Fruit fly (Drosophila melanogaster) whole organism, wandering third instar larva: Measurements from ENCODE around the gene Bx.

Source experiments
- Abd-B ChIP-seq: fragments of >200 bp; optimal IDR thresholded peaks from 2 replicates; lab custom pipeline; 2017; ENCODE audit warnings: missing biosample characterization, missing genetic modification characterization
- CG9705 ChIP-seq: fragments of 200-800 bp; sonication (Bioruptor generic); optimal IDR thresholded peaks from 2 replicates; lab custom pipeline; 2018; ENCODE audit warnings: missing biosample characterization, mild to moderate bottlenecking, missing genetic modification characterization
- CrebA ChIP-seq: fragments of 200-800 bp; sonication (Bioruptor generic); optimal IDR thresholded peaks from 2 replicates; lab custom pipeline; 2016; ENCODE audit warnings: missing biosample characterization, mild to moderate bottlenecking, missing genetic modification characterization, borderline replicate concordance
- Dfd ChIP-seq: fragments of >200 bp; optimal IDR thresholded peaks from 2 replicates; lab custom pipeline; 2017; ENCODE audit warnings: missing biosample characterization, missing genetic modification characterization
- Dif ChIP-seq: fragments of 200-275, 200-300 bp; sonication (Bioruptor generic); optimal IDR thresholded peaks from 2 replicates; lab custom pipeline; 2018; ENCODE audit warnings: missing biosample characterization, missing genetic modification characterization; ENCODE audit not compliant: partially characterized antibody
- GATAd ChIP-seq: sonication (Bioruptor generic); optimal IDR thresholded peaks from 2 replicates; lab custom pipeline; 2016; ENCODE audit warnings: missing biosample characterization, missing genetic modification characterization
- HLH106 ChIP-seq: fragments of 200-800 bp; optimal IDR thresholded peaks from 3 replicates; lab custom pipeline; 2019; ENCODE audit warnings: missing biosample characterization, mild to moderate bottlenecking, missing genetic modification characterization, moderate library complexity
- Hnf4 ChIP-seq: fragments of 200-800 bp; sonication (Bioruptor generic); optimal IDR thresholded peaks from 2 replicates; lab custom pipeline; 2016; ENCODE audit warnings: missing biosample characterization, mild to moderate bottlenecking, missing genetic modification characterization
- Hr78 ChIP-seq: fragments of >200 bp; optimal IDR thresholded peaks from 2 replicates; lab custom pipeline; 2017; ENCODE audit warnings: missing biosample characterization, missing genetic modification characterization
- Hr83 ChIP-seq: fragments of 200-300 bp; sonication (Bioruptor generic); optimal IDR thresholded peaks from 2 replicates; lab custom pipeline; 2016; ENCODE audit warnings: missing biosample characterization, mild to moderate bottlenecking, missing genetic modification characterization, moderate library complexity; ENCODE audit not compliant: poor library complexity, severe bottlenecking
- Jra ChIP-seq: sonication (Bioruptor generic); optimal IDR thresholded peaks from 2 replicates; lab custom pipeline; 2016; ENCODE audit warnings: missing biosample characterization, missing genetic modification characterization
- Myc ChIP-seq: fragments of >200 bp; optimal IDR thresholded peaks from 2 replicates; lab custom pipeline; 2017
- N ChIP-seq: fragments of >200 bp; optimal IDR thresholded peaks from 2 replicates; lab custom pipeline; 2018; ENCODE audit warnings: missing biosample characterization, missing external identifiers, missing genetic modification characterization
- OdsH ChIP-seq: fragments of 200-800 bp; sonication (Bioruptor generic); optimal IDR thresholded peaks from 2 replicates; lab custom pipeline; 2016; ENCODE audit warnings: missing biosample characterization, mild to moderate bottlenecking, missing genetic modification characterization
- Rel ChIP-seq, 2 experiments: fragments of 200-800 bp; sonication (Bioruptor generic) in 1 of 2; optimal IDR thresholded peaks; 2 replicates in 1 of 2; 3 replicates in 1 of 2; lab custom pipeline; 2016 to 2019; ENCODE audit warnings: mild to moderate bottlenecking in 2 of 2, missing biosample characterization in 2 of 2, missing genetic modification characterization in 2 of 2, moderate library complexity in 1 of 2
- Sp1 ChIP-seq: fragments of 200-800 bp; sonication (Bioruptor generic); optimal IDR thresholded peaks from 3 replicates; lab custom pipeline; 2019; ENCODE audit warnings: missing biosample characterization, mild to moderate bottlenecking, missing genetic modification characterization, moderate library complexity
- Vsx2 ChIP-seq: fragments of 200-300, 225-300 bp; sonication (Bioruptor generic); optimal IDR thresholded peaks from 2 replicates; lab custom pipeline; 2018; ENCODE audit warnings: missing biosample characterization, missing genetic modification characterization; ENCODE audit not compliant: partially characterized antibody
- br ChIP-seq: fragments of 200-800 bp; sonication (Bioruptor generic); optimal IDR thresholded peaks from 2 replicates; lab custom pipeline; 2016; ENCODE audit warnings: missing biosample characterization, missing genetic modification characterization
- brk ChIP-seq: fragments of 200-800 bp; sonication (Bioruptor generic); optimal IDR thresholded peaks from 2 replicates; lab custom pipeline; 2016; ENCODE audit warnings: missing biosample characterization, mild to moderate bottlenecking, missing genetic modification characterization
- dl ChIP-seq, 2 experiments: fragments of 175-275, 200-275 bp in 1 of 2; fragments of 200-275 bp in 1 of 2; sonication (Bioruptor generic); optimal IDR thresholded peaks; lab custom pipeline; 2018; ENCODE audit warnings: mild to moderate bottlenecking in 2 of 2, missing biosample characterization in 2 of 2, missing genetic modification characterization in 2 of 2, moderate library complexity in 2 of 2; ENCODE audit not compliant: partially characterized antibody in 2 of 2, insufficient read depth in 1 of 2
- dmrt93B ChIP-seq: fragments of 200-800 bp; sonication (Bioruptor generic); optimal IDR thresholded peaks from 2 replicates; lab custom pipeline; 2018; ENCODE audit warnings: missing biosample characterization, mild to moderate bottlenecking, missing genetic modification characterization
- dsf ChIP-seq: sonication (Bioruptor generic); optimal IDR thresholded peaks from 2 replicates; lab custom pipeline; 2016; ENCODE audit warnings: missing biosample characterization, missing genetic modification characterization, borderline replicate concordance
- ey ChIP-seq: fragments of 200-800 bp; sonication (Bioruptor generic); optimal IDR thresholded peaks from 2 replicates; lab custom pipeline; 2016; ENCODE audit warnings: missing biosample characterization, missing genetic modification characterization
- foxo ChIP-seq, 2 experiments: fragments of 200-800 bp; sonication (Bioruptor generic); optimal IDR thresholded peaks; 2 replicates in 1 of 2; 3 replicates in 1 of 2; lab custom pipeline; 2016 to 2017; ENCODE audit warnings: missing biosample characterization in 2 of 2, missing genetic modification characterization in 2 of 2
- fru ChIP-seq: fragments of 200-800 bp; sonication (Bioruptor generic); optimal IDR thresholded peaks from 3 replicates; lab custom pipeline; 2016; ENCODE audit warnings: missing biosample characterization, mild to moderate bottlenecking, missing genetic modification characterization
- h ChIP-seq: fragments of 200-800 bp; sonication (Bioruptor generic); optimal IDR thresholded peaks from 3 replicates; lab custom pipeline; 2016; ENCODE audit warnings: missing biosample characterization, mild to moderate bottlenecking, missing genetic modification characterization
- lola ChIP-seq: fragments of >200 bp; optimal IDR thresholded peaks from 2 replicates; lab custom pipeline; 2017; ENCODE audit warnings: missing biosample characterization, missing genetic modification characterization
- pan ChIP-seq: fragments of >200 bp; optimal IDR thresholded peaks from 2 replicates; lab custom pipeline; 2017
- psq ChIP-seq: fragments of 200-800 bp; sonication (Bioruptor generic); optimal IDR thresholded peaks from 3 replicates; lab custom pipeline; 2017; ENCODE audit warnings: missing biosample characterization, mild to moderate bottlenecking, missing genetic modification characterization, moderate library complexity
- rgr ChIP-seq: fragments of 200-800 bp; sonication (Bioruptor generic); optimal IDR thresholded peaks from 3 replicates; lab custom pipeline; 2016; ENCODE audit warnings: missing biosample characterization, mild to moderate bottlenecking, missing genetic modification characterization
- sage ChIP-seq: fragments of 200-800 bp; sonication (Bioruptor generic); optimal IDR thresholded peaks from 2 replicates; lab custom pipeline; 2016; ENCODE audit warnings: missing biosample characterization, mild to moderate bottlenecking, missing genetic modification characterization
- tai ChIP-seq: sonication (Bioruptor generic); optimal IDR thresholded peaks from 2 replicates; lab custom pipeline; 2016; ENCODE audit warnings: missing biosample characterization, missing genetic modification characterization
- usp ChIP-seq: fragments of >200 bp; optimal IDR thresholded peaks from 2 replicates; lab custom pipeline; 2017; ENCODE audit warnings: missing biosample characterization, missing genetic modification characterization
- woc ChIP-seq: sonication (Bioruptor generic); optimal IDR thresholded peaks from 2 replicates; lab custom pipeline; 2016; ENCODE audit warnings: missing biosample characterization, mild to moderate bottlenecking, missing genetic modification characterization

Bx gene

DNA sequence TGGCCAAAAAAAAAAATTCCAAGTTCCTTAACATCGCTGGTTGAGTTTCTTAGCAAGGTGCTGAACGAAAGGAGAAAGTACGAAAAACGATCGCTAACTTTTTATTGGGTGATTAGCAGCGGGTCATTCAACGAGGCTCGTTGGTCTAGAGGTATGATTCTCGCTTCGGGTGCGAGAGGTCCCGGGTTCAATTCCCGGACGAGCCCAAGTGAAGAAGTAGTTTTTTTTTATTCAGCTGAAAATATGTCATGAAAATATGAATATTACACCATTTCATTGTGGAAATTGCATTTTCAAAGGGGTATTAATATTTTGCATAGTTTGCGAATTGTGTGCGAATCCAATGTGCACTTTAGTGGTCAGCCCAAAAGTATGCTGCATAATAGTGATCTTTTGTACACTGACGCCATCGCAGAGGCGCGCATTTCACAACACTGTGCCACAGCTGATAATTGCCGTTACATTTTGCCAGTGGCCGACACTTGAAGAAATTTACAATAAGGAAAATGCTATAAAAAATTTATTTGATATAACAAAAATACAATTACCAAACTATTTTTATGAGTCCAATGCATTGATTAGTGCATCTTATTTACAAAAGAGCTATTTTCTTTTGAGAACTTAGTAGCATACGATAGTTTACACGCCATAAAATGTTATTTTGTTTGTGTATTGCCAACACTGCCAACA is 50.5 kb downstream of the Bx start:
- no peak for TF ChIP-seq Sp1 (GFP tag; lab: Kevin White, UChicago)
- no peak for TF ChIP-seq pan (lab: Kevin White, UChicago)
- TF ChIP-seq Dif = no peak
- TF ChIP-seq psq (GFP tag; lab: Kevin White, UChicago) = no peak
- no peak for TF ChIP-seq Jra (GFP tag; lab: Kevin White, UChicago)
- TF ChIP-seq br = no peak
- TF ChIP-seq Hnf4 (GFP tag; lab: Kevin White, UChicago) = peak; percentile 37
- TF ChIP-seq rgr (GFP tag; lab: Kevin White, UChicago) = no peak
- no peak for TF ChIP-seq N (GFP tag; lab: Kevin White, UChicago)
- TF ChIP-seq tai (GFP tag; lab: Kevin White, UChicago) = no peak
- no peak for TF ChIP-seq Dfd
- TF ChIP-seq Myc (lab: Kevin White, UChicago) = peak; percentile 27
- no peak for TF ChIP-seq Abd-B (GFP tag; lab: Kevin White, UChicago)
- no peak for TF ChIP-seq ey
- no peak for TF ChIP-seq Hr83 (GFP tag; lab: Kevin White, UChicago)
- no peak for TF ChIP-seq HLH106 (tag; lab: Kevin White, UChicago)
- peak; percentile 1 for TF ChIP-seq woc (GFP tag; lab: Kevin White, UChicago)
- no peak for TF ChIP-seq Hr78
- no peak for TF ChIP-seq CG9705 (GFP tag; lab: Kevin White, UChicago)
- no peak for TF ChIP-seq dmrt93B (GFP tag; lab: Kevin White, UChicago)
- TF ChIP-seq Vsx2 (GFP tag; lab: Kevin White, UChicago) = no peak
- TF ChIP-seq brk (GFP tag; lab: Kevin White, UChicago) = no peak
- no peak for TF ChIP-seq h (GFP tag; lab: Kevin White, UChicago)
- TF ChIP-seq lola = no peak
- TF ChIP-seq Rel (GFP tag; optimal IDR thresholded peaks at IDR 0.05; lab: Kevin White, UChicago) = no peak
- TF ChIP-seq Rel (tag; optimal IDR thresholded peaks at IDR 0.05; lab: Kevin White, UChicago) = no peak
- no peak for TF ChIP-seq CrebA
- TF ChIP-seq foxo (GFP tag; optimal IDR thresholded peaks at IDR 0.05; lab: Kevin White, UChicago) = no peak
- TF ChIP-seq fru (GFP tag; lab: Kevin White, UChicago) = peak; percentile 23

- TF ChIP-seq GATAd (GFP tag; lab: Kevin White, UChicago) (no peak), foxo (GFP tag; optimal IDR thresholded peaks at IDR 0.05; lab: Kevin White, UChicago) (no peak), woc (GFP tag; lab: Kevin White, UChicago) (no peak), fru (GFP tag; lab: Kevin White, UChicago) (no peak), OdsH (GFP tag; lab: Kevin White, UChicago) (no peak), dmrt93B (GFP tag; lab: Kevin White, UChicago) (no peak), dl (GFP tag; optimal IDR thresholded peaks at IDR 0.05; lab: Kevin White, UChicago; ENCODE audit: insufficient read depth in 1 of 2, partially characterized antibody in 2 of 2) (no peak), Abd-B (GFP tag; lab: Kevin White, UChicago) (no peak), tai (GFP tag; lab: Kevin White, UChicago) (no peak), sage (GFP tag; lab: Kevin White, UChicago) (no peak), Rel (GFP tag; optimal IDR thresholded peaks at IDR 0.05; lab: Kevin White, UChicago) (no peak), Rel (tag; optimal IDR thresholded peaks at IDR 0.05; lab: Kevin White, UChicago) (no peak), Jra (GFP tag; lab: Kevin White, UChicago) (no peak), Hnf4 (GFP tag; lab: Kevin White, UChicago) (no peak), Hr78 (no peak), usp (GFP tag; lab: Kevin White, UChicago) (no peak), brk (GFP tag; lab: Kevin White, UChicago) (no peak), psq (GFP tag; lab: Kevin White, UChicago) (no peak), lola (no peak)
- TF ChIP-seq, all 38 proteins: peak for 0
Observed at dm6 chrX:18575151-18575550, 59.9 kb downstream of the Bx start.

- TF ChIP-seq Dfd (peak; percentile 72), dsf (GFP tag; lab: Kevin White, UChicago) (no peak), woc (GFP tag; lab: Kevin White, UChicago) (no peak), N (GFP tag; lab: Kevin White, UChicago) (no peak), Myc (lab: Kevin White, UChicago) (no peak), usp (GFP tag; lab: Kevin White, UChicago) (no peak)
Observed at dm6 chrX:18587265-18587664, 72.0 kb downstream of the Bx start.
